Worm (Caenorhabditis elegans): Measurements from ENCODE around the gene tax-6.

Gene tax-6

ce11 chrIV:10461767-10462166 lies 39.6 kb downstream of the tax-6 start, which contains the start of gene mec-3:
Gene mec-3 (minus strand): TSS chrIV:10461867.
- TF ChIP-seq tra-4 (tag; optimal IDR thresholded peaks at IDR 0.05) = no peak
- no peak for TF ChIP-seq scrt-1 (GFP tag; IDR thresholded peaks at IDR 0.05)
- no peak for TF ChIP-seq aly-1 (tag; optimal IDR thresholded peaks at IDR 0.05)
- no peak for TF ChIP-seq sea-1 (GFP tag; conservative IDR thresholded peaks at IDR 0.05)
- no peak for TF ChIP-seq B0310.2 (tag; optimal IDR thresholded peaks at IDR 0.05)
- no peak for TF ChIP-seq F13C5.2 (tag; optimal IDR thresholded peaks at IDR 0.05)
- no peak for TF ChIP-seq pes-1 (GFP tag; IDR thresholded peaks at IDR 0.05)
- no peak for TF ChIP-seq hnd-1 (tag; optimal IDR thresholded peaks at IDR 0.05)
- no peak for TF ChIP-seq flt-1 (GFP tag; IDR thresholded peaks at IDR 0.05)
- TF ChIP-seq hmg-4 (GFP tag; optimal IDR thresholded peaks at IDR 0.05) = no peak
- no peak for TF ChIP-seq ceh-36 (tag; optimal IDR thresholded peaks at IDR 0.05)
- no peak for TF ChIP-seq hmbx-1 (tag; optimal IDR thresholded peaks at IDR 0.05)
- no peak for TF ChIP-seq tbx-37 (GFP tag; conservative IDR thresholded peaks at IDR 0.05)
- TF ChIP-seq tbx-11 (GFP tag; IDR thresholded peaks at IDR 0.05) = no peak
- TF ChIP-seq ama-1 (optimal IDR thresholded peaks at IDR 0.05) = no peak
- no peak for TF ChIP-seq ets-7 (tag; optimal IDR thresholded peaks at IDR 0.05)
- no peak for TF ChIP-seq ceh-13 (GFP tag; optimal IDR thresholded peaks at IDR 0.05)

- TF ChIP-seq tra-4 (tag; optimal IDR thresholded peaks at IDR 0.05) (no peak), tbx-37 (GFP tag; conservative IDR thresholded peaks at IDR 0.05) (no peak), F13C5.2 (tag; optimal IDR thresholded peaks at IDR 0.05) (no peak), flt-1 (GFP tag; IDR thresholded peaks at IDR 0.05) (no peak), ama-1 (optimal IDR thresholded peaks at IDR 0.05) (no peak), ceh-36 (tag; optimal IDR thresholded peaks at IDR 0.05) (no peak), ets-7 (tag; optimal IDR thresholded peaks at IDR 0.05) (no peak), sea-1 (GFP tag; conservative IDR thresholded peaks at IDR 0.05) (no peak), B0310.2 (tag; optimal IDR thresholded peaks at IDR 0.05) (no peak), aly-1 (tag; optimal IDR thresholded peaks at IDR 0.05) (no peak), pes-1 (GFP tag; IDR thresholded peaks at IDR 0.05) (no peak), ceh-13 (GFP tag; optimal IDR thresholded peaks at IDR 0.05) (no peak)
These were observed 44.3 kb downstream of the tax-6 start, which contains the start of gene srb-17 for ce11 chrIV:10457137-10457536. Gene srb-17 (minus strand): TSS chrIV:10457237.

ce11 chrIV:10453001-10453400 lies 48.4 kb downstream of the tax-6 start, which contains the start of gene F01D4.8:
Gene F01D4.8 (minus strand): TSS chrIV:10453101.
- TF ChIP-seq tbx-37 (GFP tag; conservative IDR thresholded peaks at IDR 0.05) (no peak), ets-7 (tag; optimal IDR thresholded peaks at IDR 0.05) (no peak), ceh-36 (tag; optimal IDR thresholded peaks at IDR 0.05) (no peak), ama-1 (optimal IDR thresholded peaks at IDR 0.05) (no peak), sea-1 (GFP tag; conservative IDR thresholded peaks at IDR 0.05) (no peak), ceh-13 (GFP tag; optimal IDR thresholded peaks at IDR 0.05) (no peak), pes-1 (GFP tag; IDR thresholded peaks at IDR 0.05) (no peak), hmg-4 (GFP tag; optimal IDR thresholded peaks at IDR 0.05) (no peak), tbx-11 (GFP tag; IDR thresholded peaks at IDR 0.05) (no peak), F13C5.2 (tag; optimal IDR thresholded peaks at IDR 0.05) (no peak)

ce11 chrIV:10449799-10450198 lies 51.6 kb downstream of the tax-6 start, which contains the start of gene F13B12.4:
Gene F13B12.4 (minus strand): TSS chrIV:10449899.
- TF ChIP-seq hmg-4 (GFP tag; optimal IDR thresholded peaks at IDR 0.05) (no peak), ceh-36 (tag; optimal IDR thresholded peaks at IDR 0.05) (no peak), sea-1 (GFP tag; conservative IDR thresholded peaks at IDR 0.05) (no peak), tbx-11 (GFP tag; IDR thresholded peaks at IDR 0.05) (no peak), pes-1 (GFP tag; IDR thresholded peaks at IDR 0.05) (no peak), ceh-13 (GFP tag; optimal IDR thresholded peaks at IDR 0.05) (no peak), hmbx-1 (tag; optimal IDR thresholded peaks at IDR 0.05) (no peak), hnd-1 (tag; optimal IDR thresholded peaks at IDR 0.05) (no peak), aly-1 (tag; optimal IDR thresholded peaks at IDR 0.05) (no peak), tra-4 (tag; optimal IDR thresholded peaks at IDR 0.05) (no peak), flt-1 (GFP tag; IDR thresholded peaks at IDR 0.05) (no peak), scrt-1 (GFP tag; IDR thresholded peaks at IDR 0.05) (no peak), F13C5.2 (tag; optimal IDR thresholded peaks at IDR 0.05) (no peak), tbx-37 (GFP tag; conservative IDR thresholded peaks at IDR 0.05) (no peak)

ce11 chrIV:10443510-10443909 lies 57.9 kb downstream of the tax-6 start, which contains the start of gene F13B12.7:
Gene F13B12.7 (plus strand): TSS chrIV:10443810.
- TF ChIP-seq hnd-1 (tag; optimal IDR thresholded peaks at IDR 0.05) (no peak), hmg-4 (GFP tag; optimal IDR thresholded peaks at IDR 0.05) (no peak)

- TF ChIP-seq tra-4 (tag; optimal IDR thresholded peaks at IDR 0.05) (no peak), ama-1 (optimal IDR thresholded peaks at IDR 0.05) (no peak), pes-1 (GFP tag; IDR thresholded peaks at IDR 0.05) (no peak), ceh-13 (GFP tag; optimal IDR thresholded peaks at IDR 0.05) (no peak), flt-1 (GFP tag; IDR thresholded peaks at IDR 0.05) (no peak), hnd-1 (tag; optimal IDR thresholded peaks at IDR 0.05) (no peak), sea-1 (GFP tag; conservative IDR thresholded peaks at IDR 0.05) (no peak), scrt-1 (GFP tag; IDR thresholded peaks at IDR 0.05) (no peak), tbx-11 (GFP tag; IDR thresholded peaks at IDR 0.05) (no peak), hmg-4 (GFP tag; optimal IDR thresholded peaks at IDR 0.05) (no peak), tbx-37 (GFP tag; conservative IDR thresholded peaks at IDR 0.05) (no peak), ets-7 (tag; optimal IDR thresholded peaks at IDR 0.05) (no peak), B0310.2 (tag; optimal IDR thresholded peaks at IDR 0.05) (no peak), ceh-36 (tag; optimal IDR thresholded peaks at IDR 0.05) (no peak), hmbx-1 (tag; optimal IDR thresholded peaks at IDR 0.05) (no peak), aly-1 (tag; optimal IDR thresholded peaks at IDR 0.05) (no peak), F13C5.2 (tag; optimal IDR thresholded peaks at IDR 0.05) (no peak)
These were observed 58.5 kb downstream of the tax-6 start for ce11 chrIV:10442904-10443303.

Measured in whole organism, early embryonic.